Fruit fly (Drosophila melanogaster): ENCODE results near the gene CG11262.

CG11262 gene

dm6 chr3L:13044335-13044814, 49.4 kb downstream of the CG11262 start, which contains the start of gene Syx13 (continued):
- TF ChIP-seq CG7745 (tag; optimal IDR thresholded peaks at IDR 0.05) (no peak), twi (tag; optimal IDR thresholded peaks at IDR 0.05) (peak; percentile 60), B-H2 (GFP tag; optimal IDR thresholded peaks at IDR 0.05) (peak; percentile 13), D19B (GFP tag; optimal IDR thresholded peaks at IDR 0.05) (no peak), pzg (GFP tag; optimal IDR thresholded peaks at IDR 0.05) (peak; percentile 87), zfh2 (GFP tag; optimal IDR thresholded peaks at IDR 0.05) (no peak), CG18764 (GFP tag; optimal IDR thresholded peaks at IDR 0.05) (no peak), CG34376 (GFP tag; optimal IDR thresholded peaks at IDR 0.05) (peak; percentile 75), Awh (GFP tag; IDR thresholded peaks at IDR 0.05) (no peak), Sin3A (optimal IDR thresholded peaks at IDR 0.05) (peak; percentile 57), kay (GFP tag; optimal IDR thresholded peaks at IDR 0.05) (peak; percentile 57), odd (GFP tag; optimal IDR thresholded peaks at IDR 0.05) (no peak), bbx (GFP tag; IDR thresholded peaks at IDR 0.05; ENCODE audit: partially characterized antibody) (peak; percentile 84), Scr (GFP tag; IDR thresholded peaks at IDR 0.05; ENCODE audit: partially characterized antibody) (peak; percentile 77), bowl (GFP tag; IDR thresholded peaks at IDR 0.05) (no peak), phol (tag; optimal IDR thresholded peaks at IDR 0.05) (peak; percentile 34), CG2712 (tag; optimal IDR thresholded peaks at IDR 0.05) (peak; percentile 41), CG34422 (GFP tag; IDR thresholded peaks at IDR 0.05) (peak; percentile 86), CG13624 (GFP tag; optimal IDR thresholded peaks at IDR 0.05) (no peak), Nf-YC (tag; optimal IDR thresholded peaks at IDR 0.05) (peak; percentile 59), CG33213 (GFP tag; optimal IDR thresholded peaks at IDR 0.05) (no peak), ato (GFP tag; IDR thresholded peaks at IDR 0.05; ENCODE audit: partially characterized antibody) (peak; percentile 69), BEAF-32 (GFP tag; optimal IDR thresholded peaks at IDR 0.05) (peak; percentile 84), chinmo (GFP tag; IDR thresholded peaks at IDR 0.05; ENCODE audit: partially characterized antibody) (peak; percentile 99), Pdp1 (GFP tag; optimal IDR thresholded peaks at IDR 0.05) (peak in 1 of 2 experiments; percentile 8), en (GFP tag; optimal IDR thresholded peaks at IDR 0.05) (no peak), ab (GFP tag; optimal IDR thresholded peaks at IDR 0.05) (no peak), dan (GFP tag; IDR thresholded peaks at IDR 0.05) (no peak), gro (GFP tag; optimal IDR thresholded peaks at IDR 0.05) (peak; percentile 29), CG17912 (GFP tag; optimal IDR thresholded peaks at IDR 0.05) (no peak), salm (tag; optimal IDR thresholded peaks at IDR 0.05) (peak; percentile 3), CG6791 (GFP tag; IDR thresholded peaks at IDR 0.05; ENCODE audit: partially characterized antibody) (peak; percentile 73), CG13424 (tag; optimal IDR thresholded peaks at IDR 0.05) (no peak), CG10959 (GFP tag; IDR thresholded peaks at IDR 0.05) (peak; percentile 85), CG1647 (GFP tag; optimal IDR thresholded peaks at IDR 0.05) (no peak), Lim3 (GFP tag; IDR thresholded peaks at IDR 0.05) (no peak), seq (GFP tag; IDR thresholded peaks at IDR 0.05) (0 out of 2 replicates have a peak, but pooled peaks have one; percentile 43), C15 (GFP tag; IDR thresholded peaks at IDR 0.05) (no peak), aop (GFP tag; IDR thresholded peaks at IDR 0.05) (no peak), sna (GFP tag; IDR thresholded peaks at IDR 0.05; ENCODE audit: partially characterized antibody) (peak; percentile 78), CG13775 (GFP tag; optimal IDR thresholded peaks at IDR 0.05) (peak; percentile 13), CG4360 (GFP tag; IDR thresholded peaks at IDR 0.05) (peak; percentile 99), CG42726 (GFP tag; IDR thresholded peaks at IDR 0.05; ENCODE audit: partially characterized antibody) (peak; percentile 77), PHDP (tag; optimal IDR thresholded peaks at IDR 0.05) (peak; percentile 1), Rfx (GFP tag; IDR thresholded peaks at IDR 0.05) (0 out of 2 replicates have a peak, but pooled peaks have one; percentile 50), CG2199 (GFP tag; IDR thresholded peaks at IDR 0.05) (peak; percentile 71; the same call in 1 of the 3 replicates), CG10979 (tag; optimal IDR thresholded peaks at IDR 0.05) (peak; percentile 11), row (GFP tag; IDR thresholded peaks at IDR 0.05) (peak; percentile 43; the same call in 2 of the 3 replicates), CG8359 (GFP tag; optimal IDR thresholded peaks at IDR 0.05; ENCODE audit: borderline replicate concordance) (no peak), gt (GFP tag; IDR thresholded peaks at IDR 0.05) (no peak)

All from whole organism, embryonic.